Fruit fly (Drosophila melanogaster): ENCODE data around the gene CG13398.
A peak's percentile ranks its signal among the peaks of the same experiment; 100 is the strongest.

CG13398 gene

dm6 chr2L:8376717-8377116 is 38.3 kb downstream of the CG13398 start, which contains the start of the genes CG13390 and CG17294 (continued):
- TF ChIP-seq tll (GFP tag; optimal IDR thresholded peaks at IDR 0.05) (peak in 1 of 2 experiments; percentile 84), Bdp1 (GFP tag; optimal IDR thresholded peaks at IDR 0.05) (peak; percentile 88), yki (optimal IDR thresholded peaks at IDR 0.05) (no peak), dm (GFP tag; optimal IDR thresholded peaks at IDR 0.05) (peak; percentile 87), crp (GFP tag; optimal IDR thresholded peaks at IDR 0.05) (peak; percentile 52 to 85), ara (GFP tag; IDR thresholded peaks at IDR 0.05) (peak; percentile 99), exex (tag; optimal IDR thresholded peaks at IDR 0.05) (peak; percentile 98), CG14860 (GFP tag; IDR thresholded peaks at IDR 0.05; ENCODE audit: partially characterized antibody) (0 out of 3 replicates have a peak, but pooled peaks have one; percentile 44), ase (GFP tag; IDR thresholded peaks at IDR 0.05) (peak; percentile 99), CG12071 (GFP tag; optimal IDR thresholded peaks at IDR 0.05) (peak; percentile 99), CG1602 (GFP tag; optimal IDR thresholded peaks at IDR 0.05) (peak; percentile 99), sima (GFP tag; optimal IDR thresholded peaks at IDR 0.05) (peak; percentile 89), Stat92E (GFP tag; optimal IDR thresholded peaks at IDR 0.05) (peak in 1 of 3 experiments; percentile 98), nau (GFP tag; optimal IDR thresholded peaks at IDR 0.05) (peak; percentile 99), Dip2 (GFP tag; IDR thresholded peaks at IDR 0.05) (peak; percentile 79), CG14667 (GFP tag; IDR thresholded peaks at IDR 0.05) (peak; percentile 99), al (GFP tag; IDR thresholded peaks at IDR 0.05) (peak; percentile 100), org-1 (GFP tag; optimal IDR thresholded peaks at IDR 0.05) (peak; percentile 98), H15 (GFP tag; IDR thresholded peaks at IDR 0.05) (peak; percentile 100), Jarid2 (GFP tag; optimal IDR thresholded peaks at IDR 0.05) (peak; percentile 95), pros (GFP tag; optimal IDR thresholded peaks at IDR 0.05) (peak; percentile 89), CG8924 (tag; optimal IDR thresholded peaks at IDR 0.05) (peak; percentile 100), tap (tag; optimal IDR thresholded peaks at IDR 0.05) (peak; percentile 100), CG7556 (GFP tag; optimal IDR thresholded peaks at IDR 0.05) (peak; percentile 99), dmrt99B (tag; optimal IDR thresholded peaks at IDR 0.05) (peak; percentile 100), jigr1 (GFP tag; IDR thresholded peaks at IDR 0.05) (peak; percentile 99), CG16779 (GFP tag; IDR thresholded peaks at IDR 0.05) (peak; percentile 99), az2 (GFP tag; optimal IDR thresholded peaks at IDR 0.05) (peak; percentile 99), CG16813 (GFP tag; IDR thresholded peaks at IDR 0.05; ENCODE audit: partially characterized antibody) (peak; percentile 68), dati (GFP tag; IDR thresholded peaks at IDR 0.05) (peak; percentile 98), pum (GFP tag; optimal IDR thresholded peaks at IDR 0.05) (peak; percentile 92), CG8089 (GFP tag; optimal IDR thresholded peaks at IDR 0.05) (peak; percentile 81), ind (GFP tag; optimal IDR thresholded peaks at IDR 0.05) (peak; percentile 99), TFAM (GFP tag; optimal IDR thresholded peaks at IDR 0.05) (peak; percentile 91), grau (tag; optimal IDR thresholded peaks at IDR 0.05) (peak; percentile 99), trem (tag; optimal IDR thresholded peaks at IDR 0.05) (peak; percentile 97), CG9932 (GFP tag; IDR thresholded peaks at IDR 0.05) (peak; percentile 100), jing (GFP tag; optimal IDR thresholded peaks at IDR 0.05) (peak; percentile 99), fd102C (GFP tag; optimal IDR thresholded peaks at IDR 0.05) (peak; percentile 89), Ravus (GFP tag; IDR thresholded peaks at IDR 0.05) (peak; percentile 99), CG1647 (GFP tag; optimal IDR thresholded peaks at IDR 0.05) (peak; percentile 95), CG1792 (GFP tag; optimal IDR thresholded peaks at IDR 0.05) (peak; percentile 77), wek (GFP tag; optimal IDR thresholded peaks at IDR 0.05) (peak; percentile 94), CG10147 (GFP tag; optimal IDR thresholded peaks at IDR 0.05) (peak; percentile 99), tin (GFP tag; optimal IDR thresholded peaks at IDR 0.05) (peak; percentile 99), bigmax (GFP tag; optimal IDR thresholded peaks at IDR 0.05) (peak; percentile 83), peb (GFP tag; IDR thresholded peaks at IDR 0.05) (peak; percentile 98), CG2202 (tag; optimal IDR thresholded peaks at IDR 0.05) (peak; percentile 99), Dp (GFP tag; optimal IDR thresholded peaks at IDR 0.05) (peak; percentile 54), CG30403 (GFP tag; optimal IDR thresholded peaks at IDR 0.05) (peak; percentile 99), CG5245 (GFP tag; optimal IDR thresholded peaks at IDR 0.05) (peak; percentile 98)

Measured in whole organism, embryonic.